Worm (Caenorhabditis elegans) whole organism, L3 larva: ENCODE data around the gene ttbk-3.
"Not testable (repeated sequence)": the region's sequence is repeated elsewhere in the genome, so short reads cannot be mapped to it uniquely, and the experiment has no call there.

Experiments used
- ama-1 ChIP-seq: fragments of 150-350 bp; optimal IDR thresholded peaks from 2 replicates; lab custom pipeline; 2018
- ceh-82 ChIP-seq: fragments of 150-350 bp; optimal IDR thresholded peaks from 2 replicates; lab custom pipeline; 2014; ENCODE audit warnings: missing biosample characterization, missing genetic modification characterization
- daf-12 ChIP-seq: fragments of 150-350 bp; optimal IDR thresholded peaks from 2 replicates; lab custom pipeline; 2014; ENCODE audit warnings: missing biosample characterization, missing genetic modification reagents, missing genetic modification characterization
- egl-27 ChIP-seq: sonication (generic microtip); optimal IDR thresholded peaks from 4 replicates; lab custom pipeline; 2017; ENCODE audit warnings: missing biosample characterization, missing genetic modification reagents, missing genetic modification characterization
- egl-5 ChIP-seq: fragments of 150-350 bp; optimal IDR thresholded peaks from 2 replicates; lab custom pipeline; 2017; ENCODE audit warnings: missing biosample characterization, missing genetic modification reagents, missing genetic modification characterization, inconsistent platforms
- fkh-10 ChIP-seq: sonication (generic microtip); optimal IDR thresholded peaks from 2 replicates; lab custom pipeline; 2017; ENCODE audit warnings: missing biosample characterization, missing genetic modification reagents, missing genetic modification characterization
- fkh-2 ChIP-seq: fragments of 150-350 bp; optimal IDR thresholded peaks from 2 replicates; lab custom pipeline; 2014; ENCODE audit warnings: missing biosample characterization, missing genetic modification reagents, missing genetic modification characterization
- fos-1 ChIP-seq: fragments of 150-350 bp; optimal IDR thresholded peaks from 2 replicates; lab custom pipeline; 2014; ENCODE audit warnings: missing biosample characterization, missing genetic modification characterization
- hmg-11 ChIP-seq: sonication (generic microtip); optimal IDR thresholded peaks from 2 replicates; lab custom pipeline; 2016; ENCODE audit warnings: missing genetic modification characterization, missing compliant biosample characterization
- lin-15B ChIP-seq: fragments of 150-350 bp; optimal IDR thresholded peaks from 2 replicates; lab custom pipeline; 2014; ENCODE audit warnings: missing biosample characterization, missing genetic modification characterization
- lin-39 ChIP-seq: fragments of 150-350 bp; optimal IDR thresholded peaks from 2 replicates; lab custom pipeline; 2018; ENCODE audit warnings: missing biosample characterization, missing genetic modification reagents, missing genetic modification characterization
- mdl-1 ChIP-seq: fragments of 150-350 bp; optimal IDR thresholded peaks from 2 replicates; lab custom pipeline; 2014; ENCODE audit warnings: missing biosample characterization, missing genetic modification characterization
- mml-1 ChIP-seq: fragments of 150-350 bp; sonication (generic microtip); optimal IDR thresholded peaks from 3 replicates; lab custom pipeline; 2014; ENCODE audit warnings: missing biosample characterization, missing genetic modification characterization
- nhr-12 ChIP-seq: fragments of 150-350 bp; optimal IDR thresholded peaks from 2 replicates; lab custom pipeline; 2014; ENCODE audit warnings: missing biosample characterization, missing genetic modification characterization
- nhr-237 ChIP-seq: fragments of 150-350 bp; optimal IDR thresholded peaks from 2 replicates; lab custom pipeline; 2014; ENCODE audit warnings: missing biosample characterization, missing genetic modification characterization
- nhr-67 ChIP-seq: fragments of 150-350 bp; optimal IDR thresholded peaks from 2 replicates; lab custom pipeline; 2014; ENCODE audit warnings: missing biosample characterization, missing genetic modification characterization
- nhr-77 ChIP-seq: fragments of 150-350 bp; optimal IDR thresholded peaks from 2 replicates; lab custom pipeline; 2014; ENCODE audit warnings: missing biosample characterization, missing genetic modification characterization
- pqm-1 ChIP-seq: fragments of 150-350 bp; optimal IDR thresholded peaks from 2 replicates; lab custom pipeline; 2017; ENCODE audit warnings: missing biosample characterization, missing genetic modification characterization, inconsistent platforms
- skn-1 ChIP-seq: fragments of 150-350 bp; optimal IDR thresholded peaks from 2 replicates; lab custom pipeline; 2014; ENCODE audit warnings: missing biosample characterization, missing genetic modification characterization
- ztf-4 ChIP-seq: fragments of 150-350 bp; optimal IDR thresholded peaks from 2 replicates; lab custom pipeline; 2014; ENCODE audit warnings: missing biosample characterization, missing genetic modification characterization

The ttbk-3 gene

ce11 chrIV:9840984-9841590 lies 48.7 kb downstream of the ttbk-3 start, which contains the start of the genes kin-24 and msp-56:
kin-24 (minus strand) TSS chrIV:9841084.
msp-56 (plus strand) TSS chrIV:9841540.
- TF ChIP-seq ama-1 (lab: Kevin White, UChicago) (no peak), lin-39 (tag; lab: Kevin White, UChicago) (no peak), egl-5 (tag; lab: Kevin White, UChicago) (no peak), egl-27 (tag; lab: Kevin White, UChicago) (no peak), mml-1 (tag; lab: Kevin White, UChicago) (no peak), daf-12 (tag; lab: Kevin White, UChicago) (no peak), ztf-4 (tag; lab: Kevin White, UChicago) (no peak), skn-1 (tag; lab: Kevin White, UChicago) (no peak), mdl-1 (tag; lab: Kevin White, UChicago) (no peak), ceh-82 (tag; lab: Kevin White, UChicago) (no peak), pqm-1 (tag; lab: Kevin White, UChicago) (no peak), fkh-10 (GFP tag; lab: Kevin White, UChicago) (no peak), hmg-11 (no peak), fos-1 (no peak), fkh-2 (tag; lab: Kevin White, UChicago) (no peak), lin-15B (tag; lab: Kevin White, UChicago) (no peak), nhr-67 (tag; lab: Kevin White, UChicago) (no peak), nhr-77 (tag; lab: Kevin White, UChicago) (no peak)

DNA sequence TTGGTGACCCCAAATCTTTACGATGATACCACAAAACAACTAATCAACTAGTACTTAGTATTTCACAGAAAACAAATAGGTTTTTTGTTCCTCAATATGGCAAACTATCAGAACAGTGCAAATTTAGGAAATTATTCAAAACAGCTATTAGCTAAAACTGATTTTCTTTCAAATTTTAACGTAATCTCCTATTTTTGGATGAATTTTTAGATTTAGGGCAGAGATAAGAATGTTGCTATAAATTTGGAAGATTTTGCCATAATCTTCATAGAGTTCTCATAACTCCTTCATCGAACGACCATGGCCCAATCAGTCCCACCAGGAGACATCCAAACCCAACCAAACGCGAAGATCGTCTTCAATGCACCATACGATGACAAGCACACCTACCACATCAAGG lies 52.4 kb downstream of the ttbk-3 start, which contains the start of gene msp-10:
TSS of gene msp-10 (plus strand) at position 301 of the 400 bp plus-strand sequence.
- not testable (repeated sequence) for TF ChIP-seq mml-1 (tag; lab: Kevin White, UChicago); nhr-237; nhr-12 (tag; lab: Kevin White, UChicago)
